Worm (Caenorhabditis elegans): Measurements from ENCODE around the gene acy-2.

DNA sequence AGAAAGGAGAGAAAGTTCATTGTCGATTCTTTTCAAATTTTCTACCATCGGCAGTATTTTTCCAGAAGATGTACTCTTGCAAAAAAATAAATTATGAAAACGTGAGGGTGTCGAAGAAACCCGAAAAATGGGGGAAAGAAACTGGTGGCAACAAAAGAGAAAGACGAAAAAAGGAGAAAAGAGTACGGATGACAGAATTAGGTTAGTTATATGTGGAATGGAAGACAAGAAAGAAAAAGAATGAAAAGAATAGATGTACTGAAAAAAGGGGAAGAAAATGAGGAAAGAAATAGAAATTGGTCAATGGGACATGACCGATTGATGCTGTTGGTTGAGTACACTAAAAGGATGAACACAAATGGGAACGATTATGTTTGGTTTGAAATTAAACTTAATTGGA, 20.2 kb upstream of the acy-2 start:
- TF ChIP-seq fos-1 (tag; optimal IDR thresholded peaks at IDR 0.05): no peak
- no peak for TF ChIP-seq zag-1 (tag; optimal IDR thresholded peaks at IDR 0.05)
- TF ChIP-seq nhr-85 (tag): no peak
- TF ChIP-seq aly-2 (tag; optimal IDR thresholded peaks at IDR 0.05): no peak
- TF ChIP-seq tlp-1 (tag; optimal IDR thresholded peaks at IDR 0.05): no peak
- TF ChIP-seq ama-1 (optimal IDR thresholded peaks at IDR 0.05): no peak
- no peak for TF ChIP-seq fkh-8 (tag; optimal IDR thresholded peaks at IDR 0.05)

Data from whole organism, L1 larva.